Worm (Caenorhabditis elegans): ENCODE measurements around the gene T25E4.1.

T25E4.1 gene

ce11 chrII:5594210-5594764 lies 16.2 kb downstream of the T25E4.1 start, which contains the start of gene ttc-4:
ttc-4 (plus strand) TSS chrII:5594714.
- TF ChIP-seq ces-1 (GFP tag; optimal IDR thresholded peaks at IDR 0.05) = peak; percentile 39
- peak; percentile 68 for TF ChIP-seq nhr-237 (tag; optimal IDR thresholded peaks at IDR 0.05)
- no peak for TF ChIP-seq ceh-43 (GFP tag; optimal IDR thresholded peaks at IDR 0.05)
- TF ChIP-seq sptf-1 (tag; optimal IDR thresholded peaks at IDR 0.05) = peak; percentile 45
- peak; percentile 68 for TF ChIP-seq mep-1 (tag; optimal IDR thresholded peaks at IDR 0.05)

ce11 chrII:5596247-5596646 lies 18.1 kb downstream of the T25E4.1 start, which contains the start of gene C17G10.1:
C17G10.1 (plus strand) TSS chrII:5596547.
- TF ChIP-seq bed-3 (GFP tag; optimal IDR thresholded peaks at IDR 0.05) (no peak), mep-1 (tag; optimal IDR thresholded peaks at IDR 0.05) (no peak), nhr-28 (tag; optimal IDR thresholded peaks at IDR 0.05) (no peak), lin-13 (tag; optimal IDR thresholded peaks at IDR 0.05) (no peak), mab-5 (tag; optimal IDR thresholded peaks at IDR 0.05) (no peak), lsy-2 (tag; optimal IDR thresholded peaks at IDR 0.05) (no peak), zip-8 (tag; optimal IDR thresholded peaks at IDR 0.05) (no peak), ceh-43 (GFP tag; optimal IDR thresholded peaks at IDR 0.05) (no peak), ham-2 (GFP tag; optimal IDR thresholded peaks at IDR 0.05) (no peak), ztf-11 (tag; optimal IDR thresholded peaks at IDR 0.05) (no peak), elt-1 (tag; optimal IDR thresholded peaks at IDR 0.05; ENCODE audit: borderline replicate concordance, insufficient read depth) (no peak), hlh-1 (tag; optimal IDR thresholded peaks at IDR 0.05) (no peak), unc-120 (tag; optimal IDR thresholded peaks at IDR 0.05; ENCODE audit: poor library complexity, severe bottlenecking) (no peak), nhr-2 (tag; optimal IDR thresholded peaks at IDR 0.05) (no peak), mls-2 (tag; optimal IDR thresholded peaks at IDR 0.05) (no peak), M03D4.4 (tag; optimal IDR thresholded peaks at IDR 0.05) (no peak), nhr-76 (tag; optimal IDR thresholded peaks at IDR 0.05) (no peak), flh-1 (GFP tag; optimal IDR thresholded peaks at IDR 0.05) (no peak)

ce11 chrII:5599326-5600044 lies 21.4 kb downstream of the T25E4.1 start, which contains the start of gene C17G10.10:
C17G10.10 (minus strand) TSS chrII:5599376.
- TF ChIP-seq pha-4 (tag; optimal IDR thresholded peaks at IDR 0.05) (peak; percentile 12), flh-1 (GFP tag; optimal IDR thresholded peaks at IDR 0.05) (no peak), sem-2 (GFP tag; optimal IDR thresholded peaks at IDR 0.05) (no peak), ceh-83 (GFP tag; optimal IDR thresholded peaks at IDR 0.05) (no peak), mep-1 (tag; optimal IDR thresholded peaks at IDR 0.05) (no peak)

ce11 chrII:5603194-5603593 lies 25.1 kb downstream of the T25E4.1 start, which contains the start of gene C17G10.6:
C17G10.6 (minus strand) TSS chrII:5603294.
- TF ChIP-seq ceh-83 (GFP tag; optimal IDR thresholded peaks at IDR 0.05) = no peak
- no peak for TF ChIP-seq mls-2 (tag; optimal IDR thresholded peaks at IDR 0.05)
- TF ChIP-seq blmp-1 (tag; optimal IDR thresholded peaks at IDR 0.05) = no peak
- TF ChIP-seq hlh-1 (tag; optimal IDR thresholded peaks at IDR 0.05) = no peak
- TF ChIP-seq sptf-1 (tag; optimal IDR thresholded peaks at IDR 0.05) = no peak
- TF ChIP-seq nhr-28 (tag; optimal IDR thresholded peaks at IDR 0.05) = no peak
- no peak for TF ChIP-seq nhr-2 (tag; optimal IDR thresholded peaks at IDR 0.05)
- no peak for TF ChIP-seq lsy-2 (tag; optimal IDR thresholded peaks at IDR 0.05)
- TF ChIP-seq nhr-237 (tag; optimal IDR thresholded peaks at IDR 0.05) = no peak
- TF ChIP-seq cnd-1 (tag; optimal IDR thresholded peaks at IDR 0.05) = no peak
- TF ChIP-seq ceh-39 (tag; optimal IDR thresholded peaks at IDR 0.05) = no peak
- no peak for TF ChIP-seq drap-1 (GFP tag; optimal IDR thresholded peaks at IDR 0.05)

- TF ChIP-seq sem-2 (GFP tag; optimal IDR thresholded peaks at IDR 0.05) (no peak), drap-1 (GFP tag; optimal IDR thresholded peaks at IDR 0.05) (no peak), ces-1 (GFP tag; optimal IDR thresholded peaks at IDR 0.05) (no peak), zip-8 (tag; optimal IDR thresholded peaks at IDR 0.05) (no peak), unc-120 (tag; optimal IDR thresholded peaks at IDR 0.05; ENCODE audit: poor library complexity, severe bottlenecking) (no peak), ceh-39 (tag; optimal IDR thresholded peaks at IDR 0.05) (no peak)
These were observed 26.3 kb downstream of the T25E4.1 start for ce11 chrII:5604441-5604840.
